Worm (Caenorhabditis elegans) whole organism, L3 larva: ENCODE results near the gene srh-172.

Experiments used
- R02D3.7 ChIP-seq: fragments of 150-350 bp; optimal IDR thresholded peaks from 2 replicates; lab custom pipeline; 2014; ENCODE audit warnings: missing biosample characterization, missing genetic modification characterization
- ZK546.5 ChIP-seq: sonication (generic microtip); optimal IDR thresholded peaks from 2 replicates; lab custom pipeline; 2017; ENCODE audit warnings: missing biosample characterization, missing genetic modification characterization
- ceh-28 ChIP-seq: fragments of 150-350 bp; optimal IDR thresholded peaks from 2 replicates; lab custom pipeline; 2014; ENCODE audit warnings: missing biosample characterization, missing genetic modification reagents, missing genetic modification characterization
- ceh-82 ChIP-seq: fragments of 150-350 bp; optimal IDR thresholded peaks from 2 replicates; lab custom pipeline; 2014; ENCODE audit warnings: missing biosample characterization, missing genetic modification characterization
- daf-12 ChIP-seq: fragments of 150-350 bp; optimal IDR thresholded peaks from 2 replicates; lab custom pipeline; 2014; ENCODE audit warnings: missing biosample characterization, missing genetic modification reagents, missing genetic modification characterization
- egl-27 ChIP-seq: sonication (generic microtip); optimal IDR thresholded peaks from 4 replicates; lab custom pipeline; 2017; ENCODE audit warnings: missing biosample characterization, missing genetic modification reagents, missing genetic modification characterization
- egl-5 ChIP-seq: fragments of 150-350 bp; optimal IDR thresholded peaks from 2 replicates; lab custom pipeline; 2017; ENCODE audit warnings: missing biosample characterization, missing genetic modification reagents, missing genetic modification characterization, inconsistent platforms
- elt-1 ChIP-seq: fragments of 150-350 bp; optimal IDR thresholded peaks from 2 replicates; lab custom pipeline; 2014; ENCODE audit warnings: missing biosample characterization, missing genetic modification characterization
- elt-2 ChIP-seq: sonication (generic microtip); optimal IDR thresholded peaks from 2 replicates; lab custom pipeline; 2016; ENCODE audit warnings: missing genetic modification reagents, mild to moderate bottlenecking, missing genetic modification characterization, missing compliant biosample characterization
- elt-3 ChIP-seq, 3 experiments: fragments of 150-350 bp in 1 of 3; sonication (generic microtip) in 2 of 3; optimal IDR thresholded peaks; 2 replicates in 2 of 3; 4 replicates in 1 of 3; lab custom pipeline; 2014 to 2017; ENCODE audit warnings: missing biosample characterization in 3 of 3, missing genetic modification characterization in 3 of 3
- fkh-2 ChIP-seq: fragments of 150-350 bp; optimal IDR thresholded peaks from 2 replicates; lab custom pipeline; 2014; ENCODE audit warnings: missing biosample characterization, missing genetic modification reagents, missing genetic modification characterization
- hmg-11 ChIP-seq: sonication (generic microtip); optimal IDR thresholded peaks from 2 replicates; lab custom pipeline; 2016; ENCODE audit warnings: missing genetic modification characterization, missing compliant biosample characterization
- jun-1 ChIP-seq: fragments of 150-350 bp; optimal IDR thresholded peaks from 2 replicates; lab custom pipeline; 2014; ENCODE audit warnings: missing biosample characterization, missing genetic modification reagents, missing genetic modification characterization
- lsy-12 ChIP-seq: sonication (generic microtip); optimal IDR thresholded peaks from 2 replicates; lab custom pipeline; 2016; ENCODE audit warnings: mild to moderate bottlenecking, missing genetic modification characterization, missing compliant biosample characterization
- mdl-1 ChIP-seq: fragments of 150-350 bp; optimal IDR thresholded peaks from 2 replicates; lab custom pipeline; 2014; ENCODE audit warnings: missing biosample characterization, missing genetic modification characterization
- nfya-1 ChIP-seq: sonication (generic microtip); optimal IDR thresholded peaks from 2 replicates; lab custom pipeline; 2017; ENCODE audit warnings: missing genetic modification characterization, mild to moderate bottlenecking, missing compliant biosample characterization, antibody characterized with exemption, moderate library complexity; ENCODE audit not compliant: insufficient read depth
- nhr-11 ChIP-seq: fragments of 150-350 bp; optimal IDR thresholded peaks from 2 replicates; lab custom pipeline; 2014; ENCODE audit warnings: missing biosample characterization, missing genetic modification characterization
- nhr-12 ChIP-seq: fragments of 150-350 bp; optimal IDR thresholded peaks from 2 replicates; lab custom pipeline; 2014; ENCODE audit warnings: missing biosample characterization, missing genetic modification characterization
- nhr-23 ChIP-seq: fragments of 150-350 bp; optimal IDR thresholded peaks from 2 replicates; lab custom pipeline; 2014; ENCODE audit warnings: missing biosample characterization, missing genetic modification reagents, missing genetic modification characterization
- nhr-237 ChIP-seq: fragments of 150-350 bp; optimal IDR thresholded peaks from 2 replicates; lab custom pipeline; 2014; ENCODE audit warnings: missing biosample characterization, missing genetic modification characterization
- nhr-25 ChIP-seq: sonication (generic microtip); optimal IDR thresholded peaks from 2 replicates; lab custom pipeline; 2017; ENCODE audit warnings: missing biosample characterization, missing genetic modification characterization
- nhr-43 ChIP-seq: sonication (generic microtip); optimal IDR thresholded peaks from 2 replicates; lab custom pipeline; 2016; ENCODE audit warnings: mild to moderate bottlenecking, missing genetic modification characterization, missing compliant biosample characterization; ENCODE audit not compliant: poor library complexity, severe bottlenecking
- nhr-76 ChIP-seq: fragments of 150-350 bp; sonication (generic microtip); optimal IDR thresholded peaks from 5 replicates; lab custom pipeline; 2014; ENCODE audit warnings: missing biosample characterization, missing genetic modification characterization
- nhr-77 ChIP-seq: fragments of 150-350 bp; optimal IDR thresholded peaks from 2 replicates; lab custom pipeline; 2014; ENCODE audit warnings: missing biosample characterization, missing genetic modification characterization
- pqm-1 ChIP-seq: fragments of 150-350 bp; optimal IDR thresholded peaks from 2 replicates; lab custom pipeline; 2017; ENCODE audit warnings: missing biosample characterization, missing genetic modification characterization, inconsistent platforms
- sea-2 ChIP-seq: fragments of 150-350 bp; sonication (generic microtip); optimal IDR thresholded peaks from 4 replicates; lab custom pipeline; 2014; ENCODE audit warnings: missing biosample characterization, missing genetic modification reagents, missing genetic modification characterization
- skn-1 ChIP-seq: fragments of 150-350 bp; optimal IDR thresholded peaks from 2 replicates; lab custom pipeline; 2014; ENCODE audit warnings: missing biosample characterization, missing genetic modification characterization
- snpc-4 ChIP-seq: fragments of 150-350 bp; optimal IDR thresholded peaks from 2 replicates; lab custom pipeline; 2014; ENCODE audit warnings: missing biosample characterization, missing genetic modification characterization
- unc-39 ChIP-seq: sonication (generic microtip); optimal IDR thresholded peaks from 4 replicates; lab custom pipeline; 2017; ENCODE audit warnings: missing biosample characterization, missing genetic modification characterization
- zag-1 ChIP-seq: fragments of 150-350 bp; optimal IDR thresholded peaks from 2 replicates; lab custom pipeline; 2014; ENCODE audit warnings: missing biosample characterization, missing genetic modification characterization

srh-172 gene

ce11 chrV:19958744-19959143, at the start of gene srh-172:
Gene srh-172, plus strand, starts transcription at chrV:19959044.
- no peak for TF ChIP-seq mdl-1 (tag; lab: Kevin White, UChicago)

- TF ChIP-seq ceh-28 (tag; lab: Kevin White, UChicago): peak; percentile 70
Observed at ce11 chrV:19909435-19909834, 49.4 kb upstream of the srh-172 start.

- no peak for TF ChIP-seq nhr-76 (tag; lab: Kevin White, UChicago)
- TF ChIP-seq fkh-2 (tag; lab: Kevin White, UChicago): no peak
- TF ChIP-seq, all 47 proteins: peak for 0
Observed at ce11 chrV:19915973-19916605, 42.8 kb upstream of the srh-172 start, which contains the start of the genes chk-2 and Y60A3A.19. Gene chk-2, minus strand, starts transcription at chrV:19916023. Gene Y60A3A.19, plus strand, starts transcription at chrV:19916555.

ce11 chrV:19922613-19923012, 36.2 kb upstream of the srh-172 start, which contains the start of gene Y60A3A.16:
Gene Y60A3A.16, minus strand, starts transcription at chrV:19922713.
- TF ChIP-seq elt-3 (tag; optimal IDR thresholded peaks at IDR 0.05; lab: Kevin White, UChicago) (no peak), nhr-77 (tag; lab: Kevin White, UChicago) (no peak), nhr-43 (tag; lab: Kevin White, UChicago) (no peak), egl-27 (tag; lab: Kevin White, UChicago) (no peak), nhr-12 (tag; lab: Kevin White, UChicago) (no peak), sea-2 (GFP tag; lab: Kevin White, UChicago) (no peak), ZK546.5 (tag; lab: Kevin White, UChicago) (no peak), fkh-2 (tag; lab: Kevin White, UChicago) (no peak), nhr-25 (no peak), nhr-23 (no peak), pqm-1 (tag; lab: Kevin White, UChicago) (no peak), elt-1 (tag; lab: Kevin White, UChicago) (no peak), lsy-12 (no peak), ceh-82 (no peak), jun-1 (tag; lab: Kevin White, UChicago) (no peak), daf-12 (no peak)

- peak; percentile 10 for TF ChIP-seq elt-2 (tag; lab: Kevin White, UChicago)
- TF ChIP-seq egl-5: no peak
- TF ChIP-seq, all 47 proteins: peak for 1
Observed at ce11 chrV:19923924-19924323, 34.9 kb upstream of the srh-172 start, which contains the start of gene skr-4. Gene skr-4, plus strand, starts transcription at chrV:19924224.

- no peak for TF ChIP-seq hmg-11 (tag; lab: Kevin White, UChicago)
- TF ChIP-seq snpc-4 (tag; lab: Kevin White, UChicago): no peak
- TF ChIP-seq elt-3 (tag; optimal IDR thresholded peaks at IDR 0.05; lab: Kevin White, UChicago): no peak
- no peak for TF ChIP-seq egl-5
- no peak for TF ChIP-seq nhr-237 (tag; lab: Kevin White, UChicago)
- no peak for TF ChIP-seq jun-1 (tag; lab: Kevin White, UChicago)
- no peak for TF ChIP-seq nhr-11
- TF ChIP-seq R02D3.7: no peak
- TF ChIP-seq daf-12: no peak
- no peak for TF ChIP-seq lsy-12
- no peak for TF ChIP-seq skn-1 (tag; lab: Kevin White, UChicago)
- TF ChIP-seq nhr-77 (tag; lab: Kevin White, UChicago): no peak
- no peak for TF ChIP-seq nfya-1 (tag; lab: Kevin White, UChicago)
- TF ChIP-seq ceh-82: no peak
- TF ChIP-seq nhr-43 (tag; lab: Kevin White, UChicago): no peak
- TF ChIP-seq unc-39 (tag; lab: Kevin White, UChicago): no peak
- no peak for TF ChIP-seq zag-1
Observed at ce11 chrV:19934223-19934622, 24.6 kb upstream of the srh-172 start, which contains the start of gene algn-7. Gene algn-7, minus strand, starts transcription at chrV:19934323.
